Fruit fly (Drosophila melanogaster): Measurements from ENCODE around the gene Eig71Ek.

- no peak for TF ChIP-seq Jra (GFP tag; optimal IDR thresholded peaks at IDR 0.05)
- no peak for TF ChIP-seq N (GFP tag; optimal IDR thresholded peaks at IDR 0.05)
- no peak for TF ChIP-seq CrebA (GFP tag; optimal IDR thresholded peaks at IDR 0.05; ENCODE audit: borderline replicate concordance)
- no peak for TF ChIP-seq Hr78 (GFP tag; optimal IDR thresholded peaks at IDR 0.05)
Measured at dm6 chr3L:15678284-15678683, 17.2 kb downstream of the Eig71Ek start.
